Fruit fly (Drosophila melanogaster): ENCODE data around the gene CG14253.

DNA sequence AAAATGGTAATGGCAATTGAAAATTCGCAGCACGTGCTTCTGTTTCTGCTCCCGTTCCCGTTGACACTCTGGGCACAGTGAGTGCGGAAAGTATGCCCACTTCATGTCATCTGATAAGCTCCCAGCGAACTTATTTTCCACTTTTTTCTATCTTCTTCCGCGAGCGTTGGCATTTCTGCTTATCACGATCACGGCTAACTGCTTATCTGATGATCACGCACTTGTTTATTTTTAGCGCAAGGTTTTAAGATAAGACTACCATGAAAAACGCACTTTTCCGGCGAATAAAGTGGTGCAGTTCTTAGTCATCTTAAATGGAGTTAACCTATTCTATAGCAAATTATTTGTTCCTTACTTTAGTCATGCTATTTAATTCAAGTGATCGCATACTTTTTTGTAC is 40.9 kb upstream of the CG14253 start:
- TF ChIP-seq EcR (GFP tag; optimal IDR thresholded peaks at IDR 0.05) (no peak), psq (optimal IDR thresholded peaks at IDR 0.05) (no peak), CG8478 (optimal IDR thresholded peaks at IDR 0.05) (no peak), pan (optimal IDR thresholded peaks at IDR 0.05) (no peak), Dll (optimal IDR thresholded peaks at IDR 0.05) (no peak), usp (GFP tag; optimal IDR thresholded peaks at IDR 0.05) (no peak)

Measured in whole organism.